Worm (Caenorhabditis elegans): ENCODE results near the gene F55H2.7.

ce11 chrIII:9542280-9542679, 26.2 kb upstream of the F55H2.7 start, which contains the start of gene mut-7:
- TF ChIP-seq attf-5 (GFP tag; optimal IDR thresholded peaks at IDR 0.05) (no peak), chd-7 (tag; optimal IDR thresholded peaks at IDR 0.05) (no peak), ceh-27 (GFP tag; optimal IDR thresholded peaks at IDR 0.05) (no peak)
